Worm (Caenorhabditis elegans): Measurements from ENCODE around the gene ist-1.

DNA sequence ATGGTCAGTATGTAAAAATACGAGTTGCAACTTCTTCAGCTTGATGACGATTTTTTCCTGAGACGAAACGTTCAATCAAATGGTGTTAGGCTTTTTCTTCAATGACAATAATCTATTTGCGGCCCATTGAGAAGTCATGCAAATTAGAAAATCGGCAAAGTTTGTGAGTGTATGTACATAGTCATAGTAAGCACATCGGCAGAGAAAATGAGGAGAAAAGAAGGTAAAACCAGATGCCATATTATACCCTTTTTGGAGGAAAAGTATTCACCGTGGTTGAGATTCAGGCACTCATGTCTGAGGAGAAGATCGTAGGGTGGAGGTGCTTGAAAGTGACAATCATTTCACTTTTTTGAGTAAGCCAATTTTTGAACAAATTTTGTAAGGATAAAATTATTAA is 30.1 kb upstream of the ist-1 start, which contains the start of gene C36B7.5:
- TF ChIP-seq dpl-1 (GFP tag; optimal IDR thresholded peaks at IDR 0.05) (no peak), unc-62 (GFP tag; optimal IDR thresholded peaks at IDR 0.05 in 1 of 2) (no peak), unc-62 (tag; optimal IDR thresholded peaks at IDR 0.05) (no peak), lin-39 (tag; optimal IDR thresholded peaks at IDR 0.05) (no peak), dmd-9 (GFP tag; IDR thresholded peaks at IDR 0.05) (no peak)

Data from whole organism, L4 larva.